Worm (Caenorhabditis elegans) whole organism, young adult: Measurements from ENCODE around the gene C47A4.5.

ENCODE experiments used
- B0019.2 ChIP-seq: fragments of 200-800 bp; sonication (Bioruptor generic); conservative IDR thresholded peaks from 2 replicates; pipeline ENCODE4 v1.3.6; 2022; ENCODE audit warnings: missing genetic modification reagents, missing genetic modification characterization, missing compliant biosample characterization
- C17E4.6 ChIP-seq: fragments of 200-800 bp; sonication (Bioruptor generic); IDR thresholded peaks from 2 replicates; pipeline ENCODE4 v1.3.6; 2022; ENCODE audit warnings: missing genetic modification reagents, missing genetic modification characterization, missing compliant biosample characterization
- F10E7.11 ChIP-seq: sonication (generic microtip); optimal IDR thresholded peaks from 2 replicates; lab custom pipeline; 2017; ENCODE audit warnings: mild to moderate bottlenecking, missing genetic modification characterization, moderate library complexity, missing compliant biosample characterization
- F22D6.2 ChIP-seq: sonication (generic microtip); optimal IDR thresholded peaks from 2 replicates; lab custom pipeline; 2016; ENCODE audit warnings: mild to moderate bottlenecking, missing genetic modification characterization, missing compliant biosample characterization
- F23B12.7 ChIP-seq: sonication (generic microtip); optimal IDR thresholded peaks from 2 replicates; lab custom pipeline; 2017; ENCODE audit warnings: missing genetic modification characterization, mild to moderate bottlenecking, missing compliant biosample characterization, antibody characterized with exemption, moderate library complexity; ENCODE audit not compliant: insufficient read depth
- F37B4.10 ChIP-seq: fragments of 200-800 bp; sonication (Bioruptor generic); IDR thresholded peaks from 2 replicates; pipeline ENCODE4 v1.3.6; 2022; ENCODE audit warnings: missing genetic modification characterization, missing compliant biosample characterization
- F39B2.1 ChIP-seq: fragments of 200-800 bp; sonication (Bioruptor generic); IDR thresholded peaks from 2 replicates; pipeline ENCODE4 v1.3.6; 2022; ENCODE audit warnings: missing genetic modification reagents, missing genetic modification characterization, missing compliant biosample characterization
- F52B5.7 ChIP-seq: sonication (generic microtip); optimal IDR thresholded peaks from 2 replicates; lab custom pipeline; 2016; ENCODE audit warnings: mild to moderate bottlenecking, missing genetic modification characterization, missing compliant biosample characterization
- F57A8.1 ChIP-seq: fragments of 200-800 bp; sonication (Bioruptor generic); optimal IDR thresholded peaks from 2 replicates; lab custom pipeline; 2018; ENCODE audit warnings: mild to moderate bottlenecking, missing genetic modification characterization, moderate library complexity, missing compliant biosample characterization
- T07F8.4 ChIP-seq: sonication (generic microtip); optimal IDR thresholded peaks from 2 replicates; lab custom pipeline; 2016; ENCODE audit warnings: mild to moderate bottlenecking, missing genetic modification characterization, moderate library complexity, missing compliant biosample characterization
- ZK185.1 ChIP-seq: sonication (generic microtip); optimal IDR thresholded peaks from 2 replicates; lab custom pipeline; 2016; ENCODE audit warnings: mild to moderate bottlenecking, missing genetic modification characterization, missing compliant biosample characterization; ENCODE audit not compliant: poor library complexity, severe bottlenecking
- akir-1 ChIP-seq: fragments of 200-800 bp; sonication (Bioruptor generic); optimal IDR thresholded peaks from 2 replicates; lab custom pipeline; 2018; ENCODE audit warnings: mild to moderate bottlenecking, missing genetic modification characterization, moderate library complexity, missing compliant biosample characterization
- ama-1 ChIP-seq, 3 experiments: fragments of 150-350 bp in 1 of 3; sonication (generic microtip) in 2 of 3; optimal IDR thresholded peaks; 2 replicates each; lab custom pipeline; 2014 to 2018; ENCODE audit warnings: missing biosample characterization in 2 of 3, missing genetic modification characterization in 2 of 3, missing genetic modification reagents in 2 of 3
- aptf-3 ChIP-seq: fragments of 200-800 bp; sonication (Bioruptor generic); IDR thresholded peaks from 2 replicates; pipeline ENCODE4 v1.3.6; 2022; ENCODE audit warnings: missing genetic modification characterization, missing compliant biosample characterization
- athp-1 ChIP-seq: sonication (generic microtip); optimal IDR thresholded peaks from 2 replicates; lab custom pipeline; 2017; ENCODE audit warnings: mild to moderate bottlenecking, missing genetic modification characterization, missing compliant biosample characterization
- bed-2 ChIP-seq: fragments of 200-800 bp; sonication (Bioruptor generic); IDR thresholded peaks from 2 replicates; pipeline ENCODE4 v1.3.6; 2022; ENCODE audit warnings: missing genetic modification reagents, missing genetic modification characterization, missing compliant biosample characterization
- cebp-2 ChIP-seq: fragments of 200-800 bp; sonication (Bioruptor generic); IDR thresholded peaks from 2 replicates; pipeline ENCODE4 v1.3.6; 2022; ENCODE audit warnings: missing genetic modification characterization, missing compliant biosample characterization
- ceh-40 ChIP-seq: fragments of 200-800 bp; sonication (Bioruptor generic); IDR thresholded peaks from 2 replicates; pipeline ENCODE4 v1.3.6; 2022; ENCODE audit warnings: missing genetic modification characterization, missing compliant biosample characterization
- ceh-79 ChIP-seq: sonication (generic microtip); optimal IDR thresholded peaks from 2 replicates; lab custom pipeline; 2017; ENCODE audit warnings: mild to moderate bottlenecking, missing genetic modification characterization, missing compliant biosample characterization
- dpff-1 ChIP-seq: sonication (generic microtip); optimal IDR thresholded peaks from 2 replicates; lab custom pipeline; 2017; ENCODE audit warnings: mild to moderate bottlenecking, missing genetic modification characterization, missing compliant biosample characterization
- dpl-1 ChIP-seq: fragments of 150-350 bp; optimal IDR thresholded peaks from 2 replicates; lab custom pipeline; 2014; ENCODE audit warnings: missing biosample characterization, missing genetic modification reagents, missing genetic modification characterization
- egl-18 ChIP-seq: fragments of 200-800 bp; sonication (Bioruptor generic); IDR thresholded peaks from 2 replicates; pipeline ENCODE4 v1.3.6; 2022; ENCODE audit warnings: missing genetic modification reagents, missing genetic modification characterization, missing compliant biosample characterization
- egl-44 ChIP-seq: fragments of 200-800 bp; sonication (Bioruptor generic); IDR thresholded peaks from 2 replicates; pipeline ENCODE4 v1.3.6; 2022; ENCODE audit warnings: missing genetic modification reagents, missing genetic modification characterization, missing compliant biosample characterization
- ekl-4 ChIP-seq: fragments of 200-800 bp; sonication (Bioruptor generic); IDR thresholded peaks from 2 replicates; pipeline ENCODE4 v1.3.6; 2022; ENCODE audit warnings: missing genetic modification reagents, missing genetic modification characterization, missing compliant biosample characterization
- ets-4 ChIP-seq: fragments of 200-800 bp; sonication (Bioruptor generic); optimal IDR thresholded peaks from 2 replicates; lab custom pipeline; 2018; ENCODE audit warnings: mild to moderate bottlenecking, missing genetic modification characterization, missing compliant biosample characterization
- hmg-1.2 ChIP-seq: fragments of 200-800 bp; sonication (Bioruptor generic); IDR thresholded peaks from 2 replicates; pipeline ENCODE4 v1.3.6; 2022; ENCODE audit warnings: missing genetic modification reagents, missing genetic modification characterization, missing compliant biosample characterization
- hmg-20 ChIP-seq: fragments of 200-800 bp; sonication (Bioruptor generic); IDR thresholded peaks from 2 replicates; pipeline ENCODE4 v1.3.6; 2022; ENCODE audit warnings: missing genetic modification reagents, missing genetic modification characterization, missing compliant biosample characterization
- let-526 ChIP-seq: fragments of 200-800 bp; sonication (Bioruptor generic); IDR thresholded peaks from 2 replicates; pipeline ENCODE4 v1.3.6; 2022; ENCODE audit warnings: missing genetic modification reagents, missing genetic modification characterization, missing compliant biosample characterization
- lin-40 ChIP-seq: sonication (generic microtip); optimal IDR thresholded peaks from 2 replicates; lab custom pipeline; 2016; ENCODE audit warnings: missing genetic modification characterization, mild to moderate bottlenecking, missing compliant biosample characterization, missing genotype, missing genetic modification reagents
- lsl-1 ChIP-seq: fragments of 200-800 bp; sonication (Bioruptor generic); optimal IDR thresholded peaks from 2 replicates; lab custom pipeline; 2018; ENCODE audit warnings: mild to moderate bottlenecking, missing genetic modification characterization, moderate library complexity, missing compliant biosample characterization
- madf-6 ChIP-seq: fragments of 200-800 bp; sonication (Bioruptor generic); IDR thresholded peaks from 2 replicates; pipeline ENCODE4 v1.3.6; 2022; ENCODE audit warnings: missing genetic modification reagents, missing genetic modification characterization, missing compliant biosample characterization
- mcd-1 ChIP-seq: fragments of 200-800 bp; sonication (Bioruptor generic); IDR thresholded peaks from 2 replicates; pipeline ENCODE4 v1.3.6; 2022; ENCODE audit warnings: missing genetic modification reagents, missing genetic modification characterization, missing compliant biosample characterization
- nfya-1 ChIP-seq: sonication (generic microtip); optimal IDR thresholded peaks from 2 replicates; lab custom pipeline; 2017; ENCODE audit warnings: antibody characterized with exemption, missing compliant biosample characterization, missing genetic modification characterization, borderline replicate concordance; ENCODE audit not compliant: insufficient read depth
- nhr-27 ChIP-seq: fragments of 200-800 bp; sonication (Bioruptor generic); optimal IDR thresholded peaks from 2 replicates; lab custom pipeline; 2018; ENCODE audit warnings: mild to moderate bottlenecking, missing genetic modification characterization, moderate library complexity, missing compliant biosample characterization
- nhr-80 ChIP-seq: sonication (generic microtip); optimal IDR thresholded peaks from 2 replicates; lab custom pipeline; 2016; ENCODE audit warnings: missing genetic modification characterization, missing compliant biosample characterization
- repo-1 ChIP-seq: sonication (generic microtip); optimal IDR thresholded peaks from 2 replicates; lab custom pipeline; 2017; ENCODE audit warnings: mild to moderate bottlenecking, missing genetic modification characterization, missing compliant biosample characterization
- rpc-1 ChIP-seq, 2 experiments: fragments of 150-350 bp in 1 of 2; sonication (generic microtip) in 1 of 2; optimal IDR thresholded peaks; 2 replicates each; lab custom pipeline; 2014 to 2018; ENCODE audit warnings: missing biosample characterization in 1 of 2, missing genetic modification characterization in 1 of 2, missing genetic modification reagents in 1 of 2, missing genotype in 1 of 2
- snpc-1.1 ChIP-seq: sonication (generic microtip); optimal IDR thresholded peaks from 2 replicates; lab custom pipeline; 2017; ENCODE audit warnings: missing genetic modification characterization, mild to moderate bottlenecking, missing compliant biosample characterization, antibody characterized with exemption, moderate library complexity, missing genotype, missing genetic modification reagents; ENCODE audit not compliant: insufficient read depth
- snpc-1.3 ChIP-seq: sonication (generic microtip); optimal IDR thresholded peaks from 2 replicates; lab custom pipeline; 2017; ENCODE audit warnings: missing genetic modification characterization, mild to moderate bottlenecking, missing compliant biosample characterization, antibody characterized with exemption, moderate library complexity, missing genotype, missing genetic modification reagents; ENCODE audit not compliant: insufficient read depth
- snpc-3.4 ChIP-seq: sonication (generic microtip); optimal IDR thresholded peaks from 2 replicates; lab custom pipeline; 2017; ENCODE audit warnings: missing genetic modification characterization, mild to moderate bottlenecking, missing compliant biosample characterization, antibody characterized with exemption, moderate library complexity, missing genotype, missing genetic modification reagents
- snpc-4 ChIP-seq, 5 experiments: fragments of 150-350 bp in 1 of 5; sonication (generic microtip) in 4 of 5; optimal IDR thresholded peaks; 2 replicates each; lab custom pipeline; 2014 to 2018; ENCODE audit warnings: missing genetic modification characterization in 5 of 5, missing biosample characterization in 3 of 5, antibody characterized with exemption in 2 of 5, mild to moderate bottlenecking in 2 of 5, missing compliant biosample characterization in 2 of 5, missing genotype in 2 of 5, moderate library complexity in 2 of 5, missing genetic modification reagents in 1 of 5
- somi-1 ChIP-seq: fragments of 200-800 bp; sonication (Bioruptor generic); optimal IDR thresholded peaks from 2 replicates; lab custom pipeline; 2018; ENCODE audit warnings: mild to moderate bottlenecking, missing genetic modification characterization, missing compliant biosample characterization
- tlf-1 ChIP-seq: fragments of 200-800 bp; sonication (Bioruptor generic); optimal IDR thresholded peaks from 2 replicates; lab custom pipeline; 2018; ENCODE audit warnings: mild to moderate bottlenecking, missing genetic modification characterization, missing compliant biosample characterization
- unc-62 ChIP-seq: fragments of 150-350 bp; optimal IDR thresholded peaks from 2 replicates; lab custom pipeline; 2014; ENCODE audit warnings: missing biosample characterization, missing genetic modification reagents, missing genetic modification characterization
- xnd-1 ChIP-seq: sonication (generic microtip); optimal IDR thresholded peaks from 2 replicates; lab custom pipeline; 2016; ENCODE audit warnings: missing genotype, missing genetic modification reagents, missing genetic modification characterization, missing compliant biosample characterization
- zim-3 ChIP-seq: sonication (generic microtip); optimal IDR thresholded peaks from 2 replicates; lab custom pipeline; 2017; ENCODE audit warnings: mild to moderate bottlenecking, missing genetic modification characterization, moderate library complexity, missing compliant biosample characterization
- ztf-22 ChIP-seq: fragments of 200-800 bp; sonication (Bioruptor generic); optimal IDR thresholded peaks from 2 replicates; lab custom pipeline; 2018; ENCODE audit warnings: mild to moderate bottlenecking, missing genetic modification characterization, moderate library complexity, missing compliant biosample characterization

C47A4.5 gene

ce11 chrIV:13701472-13701871, 44.0 kb upstream of the C47A4.5 start (continued):
- TF ChIP-seq ceh-40 (GFP tag; lab: Robert Waterston, UW) (0 out of 2 replicates have a peak, but pooled peaks have one; percentile 21), nfya-1 (tag; lab: Kevin White, UChicago) (no peak), dpff-1 (tag; lab: Kevin White, UChicago) (no peak), F57A8.1 (GFP tag; lab: Kevin White, UChicago) (no peak), F37B4.10 (GFP tag; lab: Robert Waterston, UW) (no peak), snpc-4 (GFP tag; optimal IDR thresholded peaks at IDR 0.05; lab: Kevin White, UChicago) (peak; percentile 86), snpc-4 (tag; optimal IDR thresholded peaks at IDR 0.05; lab: Kevin White, UChicago) (peak; percentile 4 to 96 (median 92)), lin-40 (no peak), akir-1 (GFP tag; lab: Kevin White, UChicago) (no peak), F23B12.7 (peak; percentile 34), let-526 (GFP tag; lab: Robert Waterston, UW) (no peak), cebp-2 (no peak; the same call in 1 of the 2 replicates), rpc-1 (optimal IDR thresholded peaks at IDR 0.05; lab: Kevin White, UChicago) (peak; percentile 79), rpc-1 (tag; optimal IDR thresholded peaks at IDR 0.05; lab: Kevin White, UChicago) (peak; percentile 96), aptf-3 (GFP tag; lab: Robert Waterston, UW) (no peak), athp-1 (tag; lab: Kevin White, UChicago) (peak; percentile 80), repo-1 (tag; lab: Kevin White, UChicago) (no peak), F52B5.7 (tag; lab: Kevin White, UChicago) (peak; percentile 47), nhr-27 (tag; lab: Kevin White, UChicago) (no peak), snpc-1.3 (tag; lab: Kevin White, UChicago) (peak; percentile 86), ets-4 (GFP tag; lab: Kevin White, UChicago) (no peak), egl-44 (GFP tag; lab: Robert Waterston, UW) (no peak), xnd-1 (tag; lab: Kevin White, UChicago) (no peak), somi-1 (GFP tag; lab: Kevin White, UChicago) (no peak), nhr-80 (tag; lab: Kevin White, UChicago) (no peak), egl-18 (no peak), snpc-3.4 (peak; percentile 60), hmg-1.2 (peak; percentile 52), zim-3 (tag; lab: Kevin White, UChicago) (peak; percentile 31), hmg-20 (no peak), ztf-22 (GFP tag; lab: Kevin White, UChicago) (peak; percentile 31), unc-62 (GFP tag; lab: Kevin White, UChicago) (no peak), snpc-1.1 (tag; lab: Kevin White, UChicago) (no peak), C17E4.6 (GFP tag; lab: Robert Waterston, UW) (no peak), lsl-1 (GFP tag; lab: Kevin White, UChicago) (peak; percentile 30), dpl-1 (GFP tag; lab: Kevin White, UChicago) (no peak), madf-6 (GFP tag; lab: Robert Waterston, UW) (peak; percentile 51; the same call in 1 of the 2 replicates), ceh-79 (no peak), mcd-1 (no peak), F22D6.2 (tag; lab: Kevin White, UChicago) (no peak), ama-1 (optimal IDR thresholded peaks at IDR 0.05; lab: Kevin White, UChicago) (no peak), ama-1 (GFP tag; optimal IDR thresholded peaks at IDR 0.05; lab: Kevin White, UChicago) (peak; percentile 57 to 92), ekl-4 (GFP tag; lab: Robert Waterston, UW) (no peak), bed-2 (GFP tag; lab: Robert Waterston, UW) (no peak), B0019.2 (no peak), F10E7.11 (tag; lab: Kevin White, UChicago) (no peak), F39B2.1 (no peak), T07F8.4 (tag; lab: Kevin White, UChicago) (no peak), ZK185.1 (tag; lab: Kevin White, UChicago) (peak; percentile 74), tlf-1 (GFP tag; lab: Kevin White, UChicago) (no peak)
